Fruit fly (Drosophila melanogaster) whole organism, prepupa: Measurements from ENCODE around the gene dib.

ENCODE experiments used
- CG15336 ChIP-seq: fragments of 200-800 bp; sonication (Bioruptor generic); IDR thresholded peaks from 2 replicates; pipeline ENCODE4 v1.3.6; 2022; ENCODE audit warnings: missing biosample characterization, missing genetic modification characterization
- CG8119 ChIP-seq: fragments of 200-800 bp; sonication (Bioruptor generic); IDR thresholded peaks from 3 replicates; pipeline ENCODE4 v1.3.6; 2022; ENCODE audit warnings: missing biosample characterization, missing genetic modification characterization
- achi ChIP-seq: fragments of 200-800 bp; sonication (Bioruptor generic); optimal IDR thresholded peaks from 3 replicates; lab custom pipeline; 2016; ENCODE audit warnings: missing biosample characterization, missing genetic modification characterization
- eg ChIP-seq: fragments of 200-800 bp; sonication (Bioruptor generic); IDR thresholded peaks from 3 replicates; pipeline ENCODE4 v1.3.6; 2022; ENCODE audit warnings: missing biosample characterization, missing genetic modification characterization
- ss ChIP-seq, 2 experiments: fragments of 200-800 bp; sonication (Bioruptor generic); optimal IDR thresholded peaks; 2 replicates in 1 of 2; 3 replicates in 1 of 2; lab custom pipeline; 2017 to 2018; ENCODE audit warnings: mild to moderate bottlenecking in 2 of 2, missing biosample characterization in 2 of 2, missing genetic modification characterization in 2 of 2, moderate library complexity in 1 of 2

- TF ChIP-seq CG15336 (GFP tag; lab: Robert Waterston, UW) (no peak), achi (no peak), ss (GFP tag; optimal IDR thresholded peaks at IDR 0.05; lab: Kevin White, UChicago) (no peak), CG8119 (GFP tag; lab: Robert Waterston, UW) (no peak), eg (GFP tag; lab: Robert Waterston, UW) (no peak)
These were observed 37.6 kb upstream of the dib start for dm6 chr3L:4024464-4024863.
